Fruit fly (Drosophila melanogaster): ENCODE data around the gene Sry-beta.

- TF ChIP-seq pb (GFP tag; optimal IDR thresholded peaks at IDR 0.05) (no peak), CG1233 (GFP tag; optimal IDR thresholded peaks at IDR 0.05) (no peak), nerfin-1 (tag; optimal IDR thresholded peaks at IDR 0.05) (no peak), BtbVII (GFP tag; optimal IDR thresholded peaks at IDR 0.05) (no peak), Nf-YA (GFP tag; IDR thresholded peaks at IDR 0.05) (no peak), Ets65A (GFP tag) (no peak), CG2889 (GFP tag; IDR thresholded peaks at IDR 0.05) (no peak), D19A (tag; optimal IDR thresholded peaks at IDR 0.05) (no peak)
Observed at dm6 chr3R:30004648-30005047, 34.9 kb upstream of the Sry-beta start, which contains the start of the genes Nlp and Nph.

All from whole organism, embryonic.